Fruit fly (Drosophila melanogaster) whole organism, embryonic: Measurements from ENCODE around the gene Lcp65Ad.

Experiments
- Bgb ChIP-seq: fragments of 200-800 bp; sonication (Bioruptor generic); IDR thresholded peaks from 2 replicates; pipeline ENCODE4 v1.3.6; 2022; ENCODE audit warnings: missing biosample characterization, missing genetic modification characterization; ENCODE audit not compliant: partially characterized antibody
- CG10959 ChIP-seq: fragments of 200-800 bp; sonication (Bioruptor generic); IDR thresholded peaks from 2 replicates; pipeline ENCODE4 v1.3.6; 2022; ENCODE audit warnings: missing biosample characterization, missing genetic modification characterization
- CG11560 ChIP-seq: fragments of 200-800 bp; sonication (Bioruptor generic); IDR thresholded peaks from 3 replicates; pipeline ENCODE4 v1.3.6; 2022; ENCODE audit warnings: missing biosample characterization, missing genetic modification characterization
- CG11723 ChIP-seq: fragments of 200-800 bp; sonication (Bioruptor generic); optimal IDR thresholded peaks from 2 replicates; lab custom pipeline; 2017; ENCODE audit warnings: missing biosample characterization, mild to moderate bottlenecking, missing genetic modification characterization
- CG12744 ChIP-seq: fragments of 200-800 bp; sonication (Bioruptor generic); optimal IDR thresholded peaks from 2 replicates; lab custom pipeline; 2016; ENCODE audit warnings: missing biosample characterization, missing genetic modification characterization
- CG13424 ChIP-seq: fragments of 200-800 bp; sonication (Bioruptor generic); optimal IDR thresholded peaks from 2 replicates; lab custom pipeline; 2019; ENCODE audit warnings: missing biosample characterization, mild to moderate bottlenecking, missing genetic modification characterization, moderate library complexity
- CG15696 ChIP-seq: fragments of 200-800 bp; sonication (Bioruptor generic); optimal IDR thresholded peaks from 2 replicates; lab custom pipeline; 2019; ENCODE audit warnings: missing biosample characterization, mild to moderate bottlenecking, missing genetic modification characterization, moderate library complexity
- CG1647 ChIP-seq: fragments of 200-800 bp; sonication (Bioruptor generic); optimal IDR thresholded peaks from 3 replicates; lab custom pipeline; 2016; ENCODE audit warnings: missing biosample characterization, missing genetic modification characterization
- CG1792 ChIP-seq: fragments of 200-800 bp; sonication (Bioruptor generic); optimal IDR thresholded peaks from 2 replicates; lab custom pipeline; 2016; ENCODE audit warnings: missing biosample characterization, missing genetic modification characterization
- CG2678 ChIP-seq: fragments of 200-800 bp; sonication (Bioruptor generic); optimal IDR thresholded peaks from 3 replicates; lab custom pipeline; 2019; ENCODE audit warnings: missing biosample characterization, mild to moderate bottlenecking, missing genetic modification characterization, moderate library complexity
- CG3065 ChIP-seq: fragments of 200-800 bp; sonication (Bioruptor generic); optimal IDR thresholded peaks from 2 replicates; lab custom pipeline; 2016; ENCODE audit warnings: missing biosample characterization, missing genetic modification characterization
- CG31365 ChIP-seq: fragments of 200-800 bp; sonication (Bioruptor generic); optimal IDR thresholded peaks from 2 replicates; lab custom pipeline; 2018; ENCODE audit warnings: missing biosample characterization, mild to moderate bottlenecking, missing genetic modification characterization
- CG32767 ChIP-seq: fragments of 200-800 bp; sonication (Bioruptor generic); IDR thresholded peaks from 2 replicates; pipeline ENCODE4 v1.3.6; 2022; ENCODE audit warnings: missing biosample characterization, missing genetic modification characterization
- CG34422 ChIP-seq: fragments of 200-800 bp; sonication (Bioruptor generic); IDR thresholded peaks from 3 replicates; pipeline ENCODE4 v1.3.6; 2022; ENCODE audit warnings: missing biosample characterization, missing genetic modification characterization
- CG4617 ChIP-seq: fragments of 200-800 bp; sonication (Bioruptor generic); optimal IDR thresholded peaks from 3 replicates; lab custom pipeline; 2016; ENCODE audit warnings: missing biosample characterization, missing genetic modification characterization, borderline replicate concordance
- CG7928 ChIP-seq: fragments of 200-800 bp; sonication (Bioruptor generic); optimal IDR thresholded peaks from 2 replicates; lab custom pipeline; 2017; ENCODE audit warnings: missing biosample characterization, mild to moderate bottlenecking, missing genetic modification characterization
- CG7987 ChIP-seq: fragments of 200-800 bp; sonication (Bioruptor generic); optimal IDR thresholded peaks from 2 replicates; lab custom pipeline; 2018; ENCODE audit warnings: missing biosample characterization, mild to moderate bottlenecking, missing genetic modification characterization, moderate library complexity
- CG9437 ChIP-seq: fragments of 200-800 bp; sonication (Bioruptor generic); optimal IDR thresholded peaks from 2 replicates; lab custom pipeline; 2018; ENCODE audit warnings: missing biosample characterization, mild to moderate bottlenecking, missing genetic modification characterization
- CG9609 ChIP-seq: fragments of 200-800 bp; sonication (Bioruptor generic); optimal IDR thresholded peaks from 3 replicates; lab custom pipeline; 2016; ENCODE audit warnings: missing biosample characterization, missing genetic modification characterization
- CG9876 ChIP-seq: fragments of 200-800 bp; sonication (Bioruptor generic); optimal IDR thresholded peaks from 2 replicates; lab custom pipeline; 2016; ENCODE audit warnings: missing biosample characterization, missing genetic modification characterization
- CHES-1-like ChIP-seq: fragments of 200-800 bp; sonication (Bioruptor generic); optimal IDR thresholded peaks from 2 replicates; lab custom pipeline; 2016; ENCODE audit warnings: missing biosample characterization, missing genetic modification characterization
- Dll ChIP-seq: fragments of 200-800 bp; sonication (Bioruptor generic); IDR thresholded peaks from 4 replicates; pipeline ENCODE4 v1.3.6; 2022; ENCODE audit warnings: missing biosample characterization, missing genetic modification characterization; ENCODE audit not compliant: partially characterized antibody
- Fer3 ChIP-seq: fragments of 200-800 bp; sonication (Bioruptor generic); optimal IDR thresholded peaks from 2 replicates; lab custom pipeline; 2018; ENCODE audit warnings: missing biosample characterization, mild to moderate bottlenecking, missing genetic modification characterization, moderate library complexity
- GATAe ChIP-seq: fragments of 200-800 bp; sonication (Bioruptor generic); conservative IDR thresholded peaks from 2 replicates; pipeline ENCODE4 v1.3.6; 2022; ENCODE audit warnings: missing biosample characterization, missing genetic modification characterization
- HLHmδ ChIP-seq: fragments of 200-800 bp; sonication (Bioruptor generic); optimal IDR thresholded peaks from 2 replicates; lab custom pipeline; 2018; ENCODE audit warnings: missing biosample characterization, mild to moderate bottlenecking, missing genetic modification characterization, moderate library complexity
- Hand ChIP-seq: fragments of 200-800 bp; sonication (Bioruptor generic); optimal IDR thresholded peaks from 2 replicates; lab custom pipeline; 2017; ENCODE audit warnings: mild to moderate bottlenecking, missing biosample characterization, missing genetic modification reagents, missing genetic modification characterization
- Hr39 ChIP-seq: fragments of >200 bp; optimal IDR thresholded peaks from 2 replicates; lab custom pipeline; 2017
- Lpt ChIP-seq: fragments of >200 bp; optimal IDR thresholded peaks from 2 replicates; lab custom pipeline; 2018; ENCODE audit warnings: missing biosample characterization, missing genetic modification characterization
- NC2α ChIP-seq: fragments of 200-800 bp; sonication (Bioruptor generic); optimal IDR thresholded peaks from 2 replicates; lab custom pipeline; 2016; ENCODE audit warnings: missing biosample characterization, missing genetic modification characterization
- Nf-YB ChIP-seq: fragments of 200-800 bp; sonication (Bioruptor generic); optimal IDR thresholded peaks from 3 replicates; lab custom pipeline; 2019; ENCODE audit warnings: missing biosample characterization, mild to moderate bottlenecking, missing genetic modification characterization, moderate library complexity
- Optix ChIP-seq: fragments of 200-800 bp; sonication (Bioruptor generic); IDR thresholded peaks from 3 replicates; pipeline ENCODE4 v1.3.6; 2022; ENCODE audit warnings: missing biosample characterization, missing genetic modification characterization
- Ptx1 ChIP-seq: fragments of 200-800 bp; sonication (Bioruptor generic); IDR thresholded peaks from 2 replicates; pipeline ENCODE4 v1.3.6; 2022; ENCODE audit warnings: missing biosample characterization, missing genetic modification characterization
- Xrp1 ChIP-seq: fragments of 200-800 bp; sonication (Bioruptor generic); IDR thresholded peaks from 2 replicates; pipeline ENCODE4 v1.3.6; 2022; ENCODE audit warnings: missing biosample characterization, missing genetic modification characterization
- al ChIP-seq: fragments of 200-800 bp; sonication (Bioruptor generic); IDR thresholded peaks from 2 replicates; pipeline ENCODE4 v1.3.6; 2022; ENCODE audit warnings: missing biosample characterization, missing genetic modification characterization
- ap ChIP-seq: fragments of 200-800 bp; sonication (Bioruptor generic); IDR thresholded peaks from 2 replicates; pipeline ENCODE4 v1.3.6; 2022; ENCODE audit warnings: missing biosample characterization, missing genetic modification characterization
- btn ChIP-seq: fragments of 200-800 bp; sonication (Bioruptor generic); optimal IDR thresholded peaks from 2 replicates; lab custom pipeline; 2016; ENCODE audit warnings: missing biosample characterization, missing genetic modification characterization
- cwo ChIP-seq: fragments of 200-800 bp; sonication (Bioruptor generic); optimal IDR thresholded peaks from 3 replicates; lab custom pipeline; 2017; ENCODE audit warnings: missing biosample characterization, missing genetic modification characterization, mild to moderate bottlenecking, moderate library complexity, missing genetic modification reagents
- ems ChIP-seq: fragments of 200-800 bp; sonication (Bioruptor generic); optimal IDR thresholded peaks from 3 replicates; lab custom pipeline; 2016; ENCODE audit warnings: missing biosample characterization, missing genetic modification characterization
- jumu ChIP-seq: fragments of 200-800 bp; sonication (Bioruptor generic); optimal IDR thresholded peaks from 3 replicates; lab custom pipeline; 2016; ENCODE audit warnings: missing biosample characterization, missing genetic modification characterization
- kni ChIP-seq: fragments of 200-800 bp; sonication (Bioruptor generic); optimal IDR thresholded peaks from 3 replicates; lab custom pipeline; 2017; ENCODE audit warnings: mild to moderate bottlenecking, missing biosample characterization, missing genetic modification reagents, missing genetic modification characterization
- lab ChIP-seq: fragments of 200-800 bp; sonication (Bioruptor generic); optimal IDR thresholded peaks from 3 replicates; lab custom pipeline; 2017; ENCODE audit warnings: missing biosample characterization, missing genetic modification characterization, mild to moderate bottlenecking, moderate library complexity, missing genetic modification reagents
- nmo ChIP-seq: fragments of 200-800 bp; sonication (Bioruptor generic); optimal IDR thresholded peaks from 2 replicates; lab custom pipeline; 2018; ENCODE audit warnings: missing biosample characterization, mild to moderate bottlenecking, missing genetic modification characterization, moderate library complexity
- pho ChIP-seq: fragments of 200-800 bp; sonication (Bioruptor generic); optimal IDR thresholded peaks from 2 replicates; lab custom pipeline; 2016; ENCODE audit warnings: missing biosample characterization, missing genetic modification characterization
- phol ChIP-seq: fragments of 200-800 bp; sonication (Bioruptor generic); optimal IDR thresholded peaks from 3 replicates; lab custom pipeline; 2018; ENCODE audit warnings: missing biosample characterization, mild to moderate bottlenecking, missing genetic modification characterization, moderate library complexity
- psq ChIP-seq: fragments of 200-800 bp; sonication (Bioruptor generic); optimal IDR thresholded peaks from 2 replicates; lab custom pipeline; 2017; ENCODE audit warnings: missing biosample characterization, missing genetic modification characterization
- salm ChIP-seq: fragments of 200-800 bp; sonication (Bioruptor generic); optimal IDR thresholded peaks from 2 replicates; lab custom pipeline; 2018; ENCODE audit warnings: missing biosample characterization, mild to moderate bottlenecking, missing genetic modification characterization
- seq ChIP-seq: fragments of 200-800 bp; sonication (Bioruptor generic); IDR thresholded peaks from 2 replicates; pipeline ENCODE4 v1.3.6; 2022; ENCODE audit warnings: missing biosample characterization, missing genetic modification characterization
- tin ChIP-seq: fragments of 200-800 bp; sonication (Bioruptor generic); optimal IDR thresholded peaks from 3 replicates; lab custom pipeline; 2016; ENCODE audit warnings: missing biosample characterization, missing genetic modification characterization
- unc-4 ChIP-seq: fragments of 200-800 bp; sonication (Bioruptor generic); IDR thresholded peaks from 2 replicates; pipeline ENCODE4 v1.3.6; 2022; ENCODE audit warnings: missing biosample characterization, missing genetic modification characterization; ENCODE audit not compliant: partially characterized antibody

Lcp65Ad gene

DNA sequence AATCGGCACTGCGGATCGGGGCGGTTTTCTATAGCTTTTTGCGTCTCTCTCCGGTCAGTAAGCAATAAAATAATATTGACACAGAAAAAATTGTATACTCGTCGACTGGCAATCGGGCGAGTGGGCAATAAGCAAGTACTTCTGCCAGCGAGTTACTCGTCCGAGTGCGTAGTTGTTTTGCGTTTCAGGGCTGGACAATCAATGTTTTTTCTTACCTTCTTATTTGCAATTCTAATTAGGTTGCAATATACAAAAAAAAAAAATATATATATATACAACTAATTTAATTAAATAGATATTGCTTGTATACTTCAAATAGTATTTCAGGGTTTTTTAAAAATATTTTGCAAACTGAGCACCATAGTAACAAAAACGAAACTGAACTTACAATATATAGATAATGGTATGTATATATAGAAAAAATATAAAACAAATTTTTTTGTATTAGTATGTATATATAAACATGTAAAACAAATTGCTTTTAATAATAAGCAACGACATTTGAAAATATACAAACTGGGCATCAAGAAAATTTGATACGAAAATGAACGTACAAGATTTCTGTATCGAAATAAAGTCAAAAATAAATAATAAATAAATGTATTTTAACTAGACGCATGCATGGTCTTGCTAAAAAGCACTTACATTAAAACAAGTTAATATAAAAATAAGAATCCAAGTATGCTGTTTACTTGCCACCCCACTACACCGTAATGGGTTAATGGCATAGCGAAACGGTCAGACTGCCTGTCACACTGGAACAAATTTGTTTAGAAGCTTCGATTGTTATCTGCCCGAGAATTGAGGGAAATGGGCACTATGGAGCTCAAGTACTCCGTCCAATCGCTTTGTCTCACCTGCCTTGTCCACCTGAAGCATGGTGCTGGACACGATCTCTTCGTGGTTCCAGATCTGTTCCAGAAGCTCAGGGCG, 46.1 kb downstream of the Lcp65Ad start, which contains the start of the genes D19A and CG7386 (continued):
- TF ChIP-seq Hr39 (lab: Kevin White, UChicago) = no peak
- TF ChIP-seq CG12744 = no peak
- peak; percentile 67 for TF ChIP-seq Ptx1
- TF ChIP-seq btn = no peak
- no peak for TF ChIP-seq ap (GFP tag; lab: Robert Waterston, UW)
- peak; percentile 21 for TF ChIP-seq nmo (GFP tag; lab: Kevin White, UChicago)
- peak; percentile 22 for TF ChIP-seq CHES-1-like (GFP tag; lab: Kevin White, UChicago)
- no peak for TF ChIP-seq psq (GFP tag; lab: Kevin White, UChicago)
- peak; percentile 16 for TF ChIP-seq CG1792 (GFP tag; lab: Kevin White, UChicago)
- peak; percentile 61 for TF ChIP-seq phol (tag; lab: Kevin White, UChicago)
- TF ChIP-seq seq (GFP tag; lab: Robert Waterston, UW) = no peak
- TF ChIP-seq CG4617 (GFP tag; lab: Kevin White, UChicago) = peak; percentile 7
- TF ChIP-seq Hand (GFP tag; lab: Kevin White, UChicago) = no peak
- TF ChIP-seq Lpt (GFP tag; lab: Kevin White, UChicago) = no peak
- TF ChIP-seq CG32767 (GFP tag; lab: Robert Waterston, UW) = 0 out of 2 replicates have a peak, but pooled peaks have one; percentile 38
- peak; percentile 43 for TF ChIP-seq tin
- TF ChIP-seq Optix (GFP tag; lab: Robert Waterston, UW) = peak; percentile 61
- TF ChIP-seq salm = no peak
- peak; percentile 89 for TF ChIP-seq CG7928 (GFP tag; lab: Kevin White, UChicago)
- peak; percentile 30 for TF ChIP-seq CG7987
- peak; percentile 55 for TF ChIP-seq CG1647
- no peak for TF ChIP-seq ems (GFP tag; lab: Kevin White, UChicago)
- peak; percentile 16 for TF ChIP-seq CG11723 (GFP tag; lab: Kevin White, UChicago)
- peak; percentile 31 for TF ChIP-seq CG15696 (tag; lab: Kevin White, UChicago)
- no peak for TF ChIP-seq unc-4 (GFP tag; lab: Robert Waterston, UW)
- TF ChIP-seq Fer3 = peak; percentile 54
- peak; percentile 29 for TF ChIP-seq Nf-YB (GFP tag; lab: Kevin White, UChicago)
- TF ChIP-seq NC2α = no peak
- no peak for TF ChIP-seq Dll (GFP tag; lab: Robert Waterston, UW)
- TF ChIP-seq CG9876 = peak; percentile 47
- TF ChIP-seq jumu (GFP tag; lab: Kevin White, UChicago) = peak; percentile 37
- TF ChIP-seq CG13424 (tag; lab: Kevin White, UChicago) = peak; percentile 68
- TF ChIP-seq cwo = peak; percentile 46
- TF ChIP-seq CG31365 = no peak
- no peak for TF ChIP-seq HLHmδ
- TF ChIP-seq CG11560 (tag; lab: Robert Waterston, UW) = no peak
- peak; percentile 21 for TF ChIP-seq CG9437 (GFP tag; lab: Kevin White, UChicago)
- no peak for TF ChIP-seq GATAe (GFP tag; lab: Robert Waterston, UW)
- TF ChIP-seq CG10959 (GFP tag; lab: Robert Waterston, UW) = peak; percentile 71
- peak; percentile 70 for TF ChIP-seq Xrp1 (GFP tag; lab: Robert Waterston, UW)
- TF ChIP-seq CG3065 = no peak
- peak; percentile 71 for TF ChIP-seq CG2678 (tag; lab: Kevin White, UChicago)
- TF ChIP-seq CG9609 (GFP tag; lab: Kevin White, UChicago) = peak; percentile 45
- TF ChIP-seq kni (GFP tag; lab: Kevin White, UChicago) = no peak
- TF ChIP-seq lab (GFP tag; lab: Kevin White, UChicago) = peak; percentile 59
- peak; percentile 52 for TF ChIP-seq CG34422 (GFP tag; lab: Robert Waterston, UW)
- peak; percentile 49 for TF ChIP-seq al (GFP tag; lab: Robert Waterston, UW)
- TF ChIP-seq pho (GFP tag; lab: Kevin White, UChicago) = peak; percentile 38
- TF ChIP-seq Bgb (GFP tag; lab: Robert Waterston, UW) = peak; percentile 35; the same call in 1 of the 2 replicates
